Worm (Caenorhabditis elegans) whole organism, young adult: ENCODE results near the gene ZC190.7.

ENCODE experiments used
- F49E8.2 ChIP-seq: sonication (generic microtip); optimal IDR thresholded peaks from 3 replicates; lab custom pipeline; 2017; ENCODE audit warnings: missing genetic modification characterization, mild to moderate bottlenecking, missing compliant biosample characterization, antibody characterized with exemption, moderate library complexity; ENCODE audit not compliant: insufficient read depth
- F52B5.7 ChIP-seq: sonication (generic microtip); optimal IDR thresholded peaks from 2 replicates; lab custom pipeline; 2016; ENCODE audit warnings: mild to moderate bottlenecking, missing genetic modification characterization, missing compliant biosample characterization
- T07F8.4 ChIP-seq: sonication (generic microtip); optimal IDR thresholded peaks from 2 replicates; lab custom pipeline; 2016; ENCODE audit warnings: mild to moderate bottlenecking, missing genetic modification characterization, moderate library complexity, missing compliant biosample characterization
- bed-1 ChIP-seq: fragments of 200-800 bp; sonication (Bioruptor generic); IDR thresholded peaks from 2 replicates; pipeline ENCODE4 v1.3.6; 2022; ENCODE audit warnings: missing genetic modification reagents, missing genetic modification characterization, missing compliant biosample characterization
- ceh-40 ChIP-seq: fragments of 200-800 bp; sonication (Bioruptor generic); IDR thresholded peaks from 2 replicates; pipeline ENCODE4 v1.3.6; 2022; ENCODE audit warnings: missing genetic modification characterization, missing compliant biosample characterization
- rec-8 ChIP-seq, 2 experiments: sonication (generic microtip); optimal IDR thresholded peaks; 2 replicates each; lab custom pipeline; 2016; ENCODE audit warnings: mild to moderate bottlenecking in 2 of 2, missing genetic modification characterization in 2 of 2, missing genetic modification reagents in 2 of 2, missing genotype in 2 of 2, missing biosample characterization in 1 of 2, missing compliant biosample characterization in 1 of 2, moderate library complexity in 1 of 2
- zfh-2 ChIP-seq: fragments of 200-800 bp; sonication (Bioruptor generic); conservative IDR thresholded peaks from 2 replicates; pipeline ENCODE4 v1.3.6; 2022; ENCODE audit warnings: missing genetic modification reagents, missing genetic modification characterization, missing compliant biosample characterization
- ztf-26 ChIP-seq: sonication (generic microtip); optimal IDR thresholded peaks from 2 replicates; lab custom pipeline; 2017; ENCODE audit warnings: missing genetic modification characterization, missing compliant biosample characterization

DNA sequence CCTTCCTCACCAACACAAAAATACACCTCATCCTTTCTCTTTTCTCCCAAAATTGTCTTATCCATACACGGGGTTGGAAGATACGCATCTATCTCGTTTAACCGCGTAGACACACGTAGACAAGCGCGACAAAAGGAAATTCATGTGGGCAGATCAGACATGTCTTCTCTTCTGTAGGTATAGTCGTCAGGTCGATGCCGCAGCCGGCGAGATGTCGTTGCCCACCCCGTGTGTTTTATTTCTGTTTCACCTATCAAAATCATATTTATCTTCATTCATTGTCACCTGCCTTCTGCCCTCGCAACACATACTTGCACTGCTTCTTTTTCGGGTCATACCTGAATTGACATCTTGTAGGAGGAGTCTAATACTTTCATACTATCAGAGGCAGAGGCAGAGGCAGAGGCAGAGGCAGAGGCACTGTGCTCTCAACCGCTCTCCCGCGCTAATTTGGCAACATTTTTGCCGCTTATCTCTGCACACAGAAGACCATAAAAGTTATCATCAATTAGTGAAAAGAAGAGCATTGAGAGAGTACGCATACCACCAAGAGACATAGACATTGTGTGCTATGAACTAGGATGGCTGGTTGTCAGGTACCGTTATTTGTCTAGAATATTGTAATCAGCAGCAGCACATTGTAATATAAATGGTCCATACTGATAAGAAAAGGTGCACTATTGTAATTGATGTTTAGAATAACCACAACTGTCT lies 25.3 kb downstream of the ZC190.7 start:
- no peak for TF ChIP-seq ceh-40 (GFP tag; lab: Robert Waterston, UW)
- TF ChIP-seq zfh-2 = no peak; the same call in 1 of the 2 replicates
- TF ChIP-seq bed-1 (GFP tag; lab: Robert Waterston, UW) = no peak
- no peak for TF ChIP-seq ztf-26
- no peak for TF ChIP-seq F52B5.7
- TF ChIP-seq rec-8 (tag; optimal IDR thresholded peaks at IDR 0.05; lab: Kevin White, UChicago) = no peak
- TF ChIP-seq T07F8.4 (tag; lab: Kevin White, UChicago) = no peak
- TF ChIP-seq F49E8.2 (tag; lab: Kevin White, UChicago) = no peak
